Worm (Caenorhabditis elegans) whole organism, L2 larva: ENCODE data around the gene str-83.

Experiments used
- C34F6.9 ChIP-seq: fragments of 150-350 bp; optimal IDR thresholded peaks from 2 replicates; lab custom pipeline; 2014; ENCODE audit warnings: missing biosample characterization, missing genetic modification characterization
- F13H6.1 ChIP-seq: sonication (generic microtip); optimal IDR thresholded peaks from 2 replicates; lab custom pipeline; 2016; ENCODE audit warnings: missing genetic modification characterization, missing compliant biosample characterization
- Y55F3AM.14 ChIP-seq: fragments of 200-800 bp; sonication (Bioruptor generic); optimal IDR thresholded peaks from 2 replicates; lab custom pipeline; 2018; ENCODE audit warnings: mild to moderate bottlenecking, missing genetic modification characterization, missing compliant biosample characterization
- ZK546.5 ChIP-seq: sonication (generic microtip); optimal IDR thresholded peaks from 2 replicates; lab custom pipeline; 2017; ENCODE audit warnings: missing biosample characterization, missing genetic modification characterization
- alr-1 ChIP-seq: fragments of 150-350 bp; optimal IDR thresholded peaks from 2 replicates; lab custom pipeline; 2014; ENCODE audit warnings: missing biosample characterization, missing genetic modification characterization
- aly-2 ChIP-seq: fragments of 150-350 bp; optimal IDR thresholded peaks from 2 replicates; lab custom pipeline; 2014; ENCODE audit warnings: missing biosample characterization, missing genetic modification characterization
- blmp-1 ChIP-seq: sonication (generic microtip); optimal IDR thresholded peaks from 2 replicates; lab custom pipeline; 2017; ENCODE audit warnings: missing genetic modification characterization, mild to moderate bottlenecking, missing compliant biosample characterization, antibody characterized with exemption, moderate library complexity; ENCODE audit not compliant: insufficient read depth
- ceh-16 ChIP-seq: fragments of 150-350 bp; optimal IDR thresholded peaks from 2 replicates; lab custom pipeline; 2014; ENCODE audit warnings: missing biosample characterization, missing genetic modification characterization
- ceh-82 ChIP-seq: fragments of 150-350 bp; optimal IDR thresholded peaks from 2 replicates; lab custom pipeline; 2014; ENCODE audit warnings: missing biosample characterization, missing genetic modification characterization
- dmd-4 ChIP-seq: sonication (generic microtip); optimal IDR thresholded peaks from 2 replicates; lab custom pipeline; 2017; ENCODE audit warnings: missing biosample characterization, missing genetic modification characterization
- elt-3 ChIP-seq: sonication (generic microtip); optimal IDR thresholded peaks from 2 replicates; lab custom pipeline; 2017; ENCODE audit warnings: missing biosample characterization, missing genetic modification characterization
- fos-1 ChIP-seq: fragments of 150-350 bp; optimal IDR thresholded peaks from 2 replicates; lab custom pipeline; 2014; ENCODE audit warnings: missing biosample characterization, missing genetic modification characterization
- gmeb-1 ChIP-seq: fragments of 150-350 bp; optimal IDR thresholded peaks from 2 replicates; lab custom pipeline; 2014; ENCODE audit warnings: missing biosample characterization, missing genetic modification characterization
- lin-11 ChIP-seq: fragments of 150-350 bp; sonication (generic microtip); optimal IDR thresholded peaks from 2 replicates; lab custom pipeline; 2014; ENCODE audit warnings: missing biosample characterization, missing genetic modification characterization, inconsistent platforms, mixed read lengths
- lin-13 ChIP-seq: fragments of 150-350 bp; optimal IDR thresholded peaks from 2 replicates; lab custom pipeline; 2014; ENCODE audit warnings: missing biosample characterization, missing genetic modification reagents, missing genetic modification characterization
- lin-39 ChIP-seq: fragments of 150-350 bp; optimal IDR thresholded peaks from 2 replicates; lab custom pipeline; 2014; ENCODE audit warnings: missing biosample characterization, missing genetic modification reagents, missing genetic modification characterization
- lsy-2 ChIP-seq, 2 experiments: fragments of 150-350 bp in 1 of 2; sonication (generic microtip) in 1 of 2; optimal IDR thresholded peaks; 2 replicates each; lab custom pipeline; 2014 to 2017; ENCODE audit warnings: missing biosample characterization in 2 of 2, missing genetic modification characterization in 2 of 2
- mbf-1 ChIP-seq: sonication (generic microtip); optimal IDR thresholded peaks from 2 replicates; lab custom pipeline; 2017; ENCODE audit warnings: missing biosample characterization, missing genetic modification characterization
- nhr-10 ChIP-seq: sonication (generic microtip); optimal IDR thresholded peaks from 2 replicates; lab custom pipeline; 2017; ENCODE audit warnings: missing biosample characterization, missing genetic modification characterization
- nhr-11 ChIP-seq: fragments of 150-350 bp; optimal IDR thresholded peaks from 2 replicates; lab custom pipeline; 2014; ENCODE audit warnings: missing biosample characterization, missing genetic modification characterization
- nhr-12 ChIP-seq: fragments of 150-350 bp; optimal IDR thresholded peaks from 2 replicates; lab custom pipeline; 2014; ENCODE audit warnings: missing biosample characterization, missing genetic modification characterization
- nhr-21 ChIP-seq: fragments of 150-350 bp; optimal IDR thresholded peaks from 2 replicates; lab custom pipeline; 2014; ENCODE audit warnings: missing biosample characterization, missing genetic modification characterization
- nhr-23 ChIP-seq: fragments of 150-350 bp; optimal IDR thresholded peaks from 2 replicates; lab custom pipeline; 2014; ENCODE audit warnings: missing biosample characterization, missing genetic modification reagents, missing genetic modification characterization
- nhr-237 ChIP-seq: fragments of 150-350 bp; optimal IDR thresholded peaks from 2 replicates; lab custom pipeline; 2014; ENCODE audit warnings: missing biosample characterization, missing genetic modification characterization
- nhr-25 ChIP-seq: fragments of 150-350 bp; sonication (generic microtip); optimal IDR thresholded peaks from 3 replicates; lab custom pipeline; 2014; ENCODE audit warnings: missing biosample characterization, missing genetic modification characterization
- nhr-6 ChIP-seq: fragments of 150-350 bp; optimal IDR thresholded peaks from 2 replicates; lab custom pipeline; 2014; ENCODE audit warnings: missing biosample characterization, missing genetic modification characterization
- sem-4 ChIP-seq: fragments of 150-350 bp; optimal IDR thresholded peaks from 2 replicates; lab custom pipeline; 2014; ENCODE audit warnings: missing biosample characterization, missing genetic modification reagents, missing genetic modification characterization
- skn-1 ChIP-seq: sonication (generic microtip); optimal IDR thresholded peaks from 2 replicates; lab custom pipeline; 2017; ENCODE audit warnings: missing biosample characterization, missing genetic modification characterization
- sma-3 ChIP-seq: sonication (generic microtip); optimal IDR thresholded peaks from 2 replicates; lab custom pipeline; 2016; ENCODE audit warnings: missing genetic modification reagents, missing genetic modification characterization, missing compliant biosample characterization
- sma-9 ChIP-seq, 2 experiments: fragments of 150-350 bp in 1 of 2; sonication (generic microtip) in 1 of 2; optimal IDR thresholded peaks; 2 replicates each; lab custom pipeline; 2014 to 2016; ENCODE audit warnings: missing genetic modification characterization in 2 of 2, mild to moderate bottlenecking in 1 of 2, missing biosample characterization in 1 of 2, missing compliant biosample characterization in 1 of 2, missing genetic modification reagents in 1 of 2, moderate library complexity in 1 of 2
- snpc-4 ChIP-seq: fragments of 150-350 bp; optimal IDR thresholded peaks from 2 replicates; lab custom pipeline; 2014; ENCODE audit warnings: missing biosample characterization, missing genetic modification characterization
- unc-39 ChIP-seq: fragments of 150-350 bp; optimal IDR thresholded peaks from 2 replicates; lab custom pipeline; 2014; ENCODE audit warnings: missing biosample characterization, missing genetic modification characterization
- unc-62 ChIP-seq: fragments of 150-350 bp; optimal IDR thresholded peaks from 2 replicates; lab custom pipeline; 2014; ENCODE audit warnings: missing biosample characterization, missing genetic modification reagents, missing genetic modification characterization
- zag-1 ChIP-seq: fragments of 150-350 bp; optimal IDR thresholded peaks from 2 replicates; lab custom pipeline; 2014; ENCODE audit warnings: missing biosample characterization, missing genetic modification characterization
- ztf-11 ChIP-seq: sonication (generic microtip); optimal IDR thresholded peaks from 2 replicates; lab custom pipeline; 2017; ENCODE audit warnings: missing biosample characterization, missing genetic modification characterization
- ztf-4 ChIP-seq: fragments of 150-350 bp; optimal IDR thresholded peaks from 2 replicates; lab custom pipeline; 2014; ENCODE audit warnings: missing biosample characterization, missing genetic modification characterization

str-83 gene

DNA sequence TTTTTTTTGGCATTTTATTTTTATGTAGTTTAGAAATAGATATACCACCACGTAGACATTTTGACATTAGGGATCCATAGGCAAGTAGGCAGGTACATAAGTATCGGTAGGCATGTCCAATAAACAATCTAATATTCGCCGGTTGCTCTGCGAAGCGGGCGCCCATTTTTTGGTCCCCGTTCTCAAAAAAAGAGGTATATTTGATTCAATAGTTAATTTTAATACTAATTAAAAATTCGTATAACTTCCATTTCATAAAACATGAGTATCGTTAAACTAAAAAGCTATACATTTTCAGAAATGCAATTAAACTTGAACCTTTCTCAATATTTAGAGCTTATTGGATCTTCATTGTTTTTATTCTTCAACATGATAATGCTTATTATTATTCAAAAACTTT is at the start of gene str-83:
str-83 (plus strand) TSS at position 301 of the 400 bp plus-strand sequence.
- no peak for TF ChIP-seq snpc-4 (tag; lab: Kevin White, UChicago)
- TF ChIP-seq ceh-16 (tag; lab: Kevin White, UChicago), result no peak
- no peak for TF ChIP-seq blmp-1 (tag; lab: Kevin White, UChicago)
- TF ChIP-seq fos-1, result no peak
- no peak for TF ChIP-seq nhr-25 (tag; lab: Kevin White, UChicago)
- TF ChIP-seq ztf-4, result no peak

DNA sequence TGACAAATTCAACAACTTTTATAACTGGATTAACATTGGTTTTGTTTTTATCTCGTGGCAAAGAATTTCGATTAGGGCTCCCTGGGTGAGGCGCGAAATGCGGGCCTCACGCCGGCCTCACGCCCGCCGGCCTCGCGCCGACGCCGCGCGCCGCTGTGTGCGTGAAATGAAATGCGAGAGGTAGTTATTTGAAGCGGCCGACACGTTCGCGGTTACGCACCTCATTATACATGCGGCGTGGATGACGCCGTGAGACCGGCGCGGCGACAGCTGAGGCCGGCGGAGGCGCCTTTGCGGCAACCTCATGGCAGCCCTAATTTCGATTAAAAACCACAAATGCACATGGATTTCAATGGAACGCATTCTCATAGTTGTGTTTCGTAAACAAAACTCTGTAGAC is 49.5 kb upstream of the str-83 start:
- TF ChIP-seq fos-1 (no peak), ztf-11 (tag; lab: Kevin White, UChicago) (no peak), lin-11 (no peak), unc-39 (tag; lab: Kevin White, UChicago) (no peak), alr-1 (tag; lab: Kevin White, UChicago) (no peak), nhr-23 (no peak), nhr-10 (tag; lab: Kevin White, UChicago) (no peak), sma-3 (GFP tag; lab: Kevin White, UChicago) (no peak), nhr-21 (tag; lab: Kevin White, UChicago) (no peak), nhr-237 (tag; lab: Kevin White, UChicago) (no peak), sem-4 (tag; lab: Kevin White, UChicago) (no peak), ceh-16 (tag; lab: Kevin White, UChicago) (no peak), skn-1 (tag; lab: Kevin White, UChicago) (no peak), sma-9 (GFP tag; optimal IDR thresholded peaks at IDR 0.05; lab: Kevin White, UChicago) (no peak), sma-9 (tag; optimal IDR thresholded peaks at IDR 0.05; lab: Kevin White, UChicago) (no peak), nhr-11 (tag; lab: Kevin White, UChicago) (no peak), nhr-25 (tag; lab: Kevin White, UChicago) (no peak), C34F6.9 (tag; lab: Kevin White, UChicago) (no peak)

DNA sequence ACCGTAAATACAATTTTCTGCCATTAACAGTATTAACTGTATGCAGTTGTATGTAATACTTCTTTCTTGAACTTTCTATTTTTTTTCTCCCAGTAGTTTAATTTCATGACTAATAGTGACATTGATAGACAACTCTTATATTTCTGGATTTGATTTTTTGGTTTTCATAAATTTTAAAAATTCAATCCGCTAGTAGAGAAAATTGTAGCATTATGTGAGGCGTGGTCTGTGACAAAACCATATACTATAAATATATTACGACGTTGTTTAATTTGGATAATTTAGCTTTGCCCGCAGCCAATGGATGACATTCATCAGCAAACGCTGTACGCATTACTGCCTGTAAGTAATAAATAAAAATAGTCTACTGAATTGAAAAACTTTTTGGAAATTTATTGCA is 48.0 kb upstream of the str-83 start, which contains the start of gene srx-64:
srx-64 (plus strand) TSS at position 301 of the 400 bp plus-strand sequence.
- TF ChIP-seq lin-39 (tag; lab: Kevin White, UChicago), result no peak
- TF ChIP-seq nhr-23, result no peak
- TF ChIP-seq elt-3, result no peak
- no peak for TF ChIP-seq nhr-11 (tag; lab: Kevin White, UChicago)
- no peak for TF ChIP-seq fos-1
- TF ChIP-seq ztf-4, result no peak
- TF ChIP-seq C34F6.9 (tag; lab: Kevin White, UChicago), result no peak
- TF ChIP-seq lin-13 (GFP tag; lab: Kevin White, UChicago), result no peak
- no peak for TF ChIP-seq sma-9 (GFP tag; optimal IDR thresholded peaks at IDR 0.05; lab: Kevin White, UChicago)
- TF ChIP-seq sma-9 (tag; optimal IDR thresholded peaks at IDR 0.05; lab: Kevin White, UChicago), result no peak
- no peak for TF ChIP-seq skn-1 (tag; lab: Kevin White, UChicago)
- TF ChIP-seq dmd-4 (tag; lab: Kevin White, UChicago), result no peak
- TF ChIP-seq unc-39 (tag; lab: Kevin White, UChicago), result no peak
- TF ChIP-seq mbf-1 (tag; lab: Kevin White, UChicago), result no peak
- no peak for TF ChIP-seq snpc-4 (tag; lab: Kevin White, UChicago)
- TF ChIP-seq nhr-21 (tag; lab: Kevin White, UChicago), result no peak
- TF ChIP-seq ceh-82 (tag; lab: Kevin White, UChicago), result no peak
- TF ChIP-seq Y55F3AM.14 (GFP tag; lab: Kevin White, UChicago), result no peak
- TF ChIP-seq lin-11, result no peak
- TF ChIP-seq, all 48 proteins: peak for 0

DNA sequence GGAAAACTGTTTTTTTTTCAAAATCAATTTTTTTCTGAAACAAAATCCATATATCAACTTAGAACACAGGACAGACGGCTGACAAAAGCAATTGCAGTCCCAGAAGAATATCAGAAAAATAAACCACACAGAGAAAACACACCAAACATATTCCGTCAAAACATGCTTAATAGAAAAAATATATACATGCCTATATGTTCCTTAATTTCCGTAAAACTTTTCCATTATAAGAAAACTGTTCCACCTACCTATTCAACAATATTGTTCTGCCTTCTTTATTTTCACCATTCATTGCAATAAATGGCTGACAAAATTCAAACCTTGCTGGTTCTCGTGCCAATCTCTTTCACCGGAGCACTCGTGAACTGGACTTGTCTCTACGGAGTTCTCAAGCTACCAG is 45.7 kb upstream of the str-83 start, which contains the start of gene srx-63:
srx-63 (plus strand) TSS at position 301 of the 400 bp plus-strand sequence.
- TF ChIP-seq gmeb-1 (tag; lab: Kevin White, UChicago), result no peak
- no peak for TF ChIP-seq nhr-10 (tag; lab: Kevin White, UChicago)
- TF ChIP-seq ceh-82 (tag; lab: Kevin White, UChicago), result no peak
- no peak for TF ChIP-seq skn-1 (tag; lab: Kevin White, UChicago)
- TF ChIP-seq nhr-11 (tag; lab: Kevin White, UChicago), result no peak
- TF ChIP-seq blmp-1 (tag; lab: Kevin White, UChicago), result no peak
- no peak for TF ChIP-seq C34F6.9 (tag; lab: Kevin White, UChicago)
- no peak for TF ChIP-seq ZK546.5
- TF ChIP-seq elt-3, result no peak
- TF ChIP-seq nhr-6 (tag; lab: Kevin White, UChicago), result no peak
- no peak for TF ChIP-seq zag-1
- no peak for TF ChIP-seq F13H6.1 (tag; lab: Kevin White, UChicago)
- TF ChIP-seq fos-1, result no peak
- no peak for TF ChIP-seq lsy-2 (tag; optimal IDR thresholded peaks at IDR 0.05; lab: Kevin White, UChicago)
- no peak for TF ChIP-seq nhr-25 (tag; lab: Kevin White, UChicago)
- TF ChIP-seq unc-39 (tag; lab: Kevin White, UChicago), result no peak
- no peak for TF ChIP-seq unc-62 (GFP tag; lab: Kevin White, UChicago)
- TF ChIP-seq aly-2 (tag; lab: Kevin White, UChicago), result no peak
- no peak for TF ChIP-seq nhr-12 (tag; lab: Kevin White, UChicago)
